Worm (Caenorhabditis elegans) whole organism, late embryonic: ENCODE measurements around the gene tax-6.

Experiments used
- F13H6.1 ChIP-seq: sonication (generic microtip); optimal IDR thresholded peaks from 2 replicates; lab custom pipeline; 2016; ENCODE audit warnings: missing genetic modification characterization, missing compliant biosample characterization
- ceh-34 ChIP-seq: sonication (generic microtip); optimal IDR thresholded peaks from 2 replicates; lab custom pipeline; 2016; ENCODE audit warnings: mild to moderate bottlenecking, missing genetic modification characterization, missing compliant biosample characterization
- dve-1 ChIP-seq: sonication (generic microtip); optimal IDR thresholded peaks from 2 replicates; lab custom pipeline; 2017; ENCODE audit warnings: antibody characterized with exemption, mild to moderate bottlenecking, missing genetic modification characterization, missing compliant biosample characterization
- ets-4 ChIP-seq: sonication (generic microtip); optimal IDR thresholded peaks from 2 replicates; lab custom pipeline; 2016; ENCODE audit warnings: missing genetic modification characterization, missing compliant biosample characterization
- hlh-13 ChIP-seq: fragments of 200-800 bp; sonication (Bioruptor generic); optimal IDR thresholded peaks from 2 replicates; lab custom pipeline; 2018; ENCODE audit warnings: mild to moderate bottlenecking, missing genetic modification characterization, missing compliant biosample characterization
- hlh-30 ChIP-seq: sonication (generic microtip); optimal IDR thresholded peaks from 2 replicates; lab custom pipeline; 2017; ENCODE audit warnings: antibody characterized with exemption, missing genetic modification characterization, missing compliant biosample characterization; ENCODE audit not compliant: insufficient read depth
- nhr-232 ChIP-seq: sonication (generic microtip); optimal IDR thresholded peaks from 2 replicates; lab custom pipeline; 2016; ENCODE audit warnings: missing genetic modification characterization, missing compliant biosample characterization
- pqm-1 ChIP-seq: sonication (generic microtip); optimal IDR thresholded peaks from 2 replicates; lab custom pipeline; 2016; ENCODE audit warnings: missing genetic modification characterization, missing compliant biosample characterization
- tbx-2 ChIP-seq: sonication (generic microtip); optimal IDR thresholded peaks from 2 replicates; lab custom pipeline; 2016; ENCODE audit warnings: missing genetic modification characterization, missing compliant biosample characterization
- zip-5 ChIP-seq: sonication (generic microtip); optimal IDR thresholded peaks from 2 replicates; lab custom pipeline; 2016; ENCODE audit warnings: missing genetic modification characterization, missing compliant biosample characterization

DNA sequence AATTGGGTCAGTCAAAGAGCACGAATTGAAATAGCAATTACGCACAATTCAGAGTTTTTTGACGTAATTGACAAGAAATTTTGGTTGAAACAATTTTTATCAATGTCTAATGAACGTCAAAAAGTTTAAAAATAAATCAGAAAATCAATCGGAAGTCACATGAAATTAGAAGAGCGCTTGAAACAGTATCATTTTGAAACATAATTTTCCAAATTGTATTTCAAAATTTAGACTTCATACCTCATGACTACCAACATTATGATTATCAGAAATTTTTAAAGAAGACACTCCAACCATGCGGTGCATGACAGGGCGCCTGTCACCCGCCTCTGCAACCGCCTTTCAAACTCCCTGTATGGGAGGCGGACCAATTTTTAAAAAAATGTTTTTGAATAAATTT is 11.9 kb upstream of the tax-6 start:
- TF ChIP-seq ceh-34 (no peak), ets-4 (no peak), pqm-1 (no peak), dve-1 (tag; lab: Kevin White, UChicago) (no peak), F13H6.1 (tag; lab: Kevin White, UChicago) (no peak), hlh-13 (GFP tag; lab: Kevin White, UChicago) (no peak), tbx-2 (tag; lab: Kevin White, UChicago) (no peak), hlh-30 (no peak), nhr-232 (tag; lab: Kevin White, UChicago) (no peak), zip-5 (tag; lab: Kevin White, UChicago) (no peak)
